Fruit fly (Drosophila melanogaster): ENCODE results near the gene LManIII.

- TF ChIP-seq tin (GFP tag; optimal IDR thresholded peaks at IDR 0.05) (no peak), sim (GFP tag; IDR thresholded peaks at IDR 0.05) (no peak), CG31388 (GFP tag; optimal IDR thresholded peaks at IDR 0.05) (no peak)
These were observed 16.5 kb downstream of the LManIII start, which contains the start of the genes CG45307 and CG12438 for dm6 chr2L:8752022-8752421.

Data from whole organism, embryonic.